Fruit fly (Drosophila melanogaster): ENCODE results near the gene ATP6AP2.
A peak's percentile ranks its signal among the peaks of the same experiment; 100 is the strongest.

Gene ATP6AP2

dm6 chr3R:9214235-9214634 lies 46.2 kb upstream of the ATP6AP2 start (continued):
- TF ChIP-seq CG12391 (tag; optimal IDR thresholded peaks at IDR 0.05) = peak; percentile 33
- TF ChIP-seq CG16863 (GFP tag; optimal IDR thresholded peaks at IDR 0.05) = no peak
- TF ChIP-seq grau (tag; optimal IDR thresholded peaks at IDR 0.05) = peak; percentile 12
- TF ChIP-seq CG10321 (GFP tag; IDR thresholded peaks at IDR 0.05) = no peak
- TF ChIP-seq pho (GFP tag; optimal IDR thresholded peaks at IDR 0.05) = no peak
- TF ChIP-seq HmgD (GFP tag; optimal IDR thresholded peaks at IDR 0.05) = no peak
- TF ChIP-seq CG10366 (GFP tag; IDR thresholded peaks at IDR 0.05) = no peak
- no peak for TF ChIP-seq hth (optimal IDR thresholded peaks at IDR 0.05)
- TF ChIP-seq CG2889 (GFP tag; IDR thresholded peaks at IDR 0.05) = no peak
- no peak for TF ChIP-seq gt (GFP tag; IDR thresholded peaks at IDR 0.05)
- TF ChIP-seq tio (GFP tag; optimal IDR thresholded peaks at IDR 0.05) = no peak
- TF ChIP-seq CG9876 (GFP tag; optimal IDR thresholded peaks at IDR 0.05) = no peak
- TF ChIP-seq schlank (tag; optimal IDR thresholded peaks at IDR 0.05) = no peak
- TF ChIP-seq dm (GFP tag; optimal IDR thresholded peaks at IDR 0.05) = no peak
- TF ChIP-seq CG17612 (GFP tag; IDR thresholded peaks at IDR 0.05) = no peak
- TF ChIP-seq Hmx (GFP tag; optimal IDR thresholded peaks at IDR 0.05) = no peak
- TF ChIP-seq trem (tag; optimal IDR thresholded peaks at IDR 0.05) = peak; percentile 15
- no peak for TF ChIP-seq hbn (GFP tag; IDR thresholded peaks at IDR 0.05; ENCODE audit: partially characterized antibody)
- TF ChIP-seq CHES-1-like (GFP tag; optimal IDR thresholded peaks at IDR 0.05) = no peak
- TF ChIP-seq fd64A (GFP tag; optimal IDR thresholded peaks at IDR 0.05) = no peak
- no peak for TF ChIP-seq CG17328 (GFP tag; IDR thresholded peaks at IDR 0.05)
- TF ChIP-seq CG4282 (GFP tag; optimal IDR thresholded peaks at IDR 0.05) = no peak
- no peak for TF ChIP-seq Poxn (GFP tag; IDR thresholded peaks at IDR 0.05)
- no peak for TF ChIP-seq Oaz (GFP tag; IDR thresholded peaks at IDR 0.05)
- peak; percentile 81 for TF ChIP-seq CG11504 (tag; optimal IDR thresholded peaks at IDR 0.05)
- peak; percentile 20 for TF ChIP-seq yki (optimal IDR thresholded peaks at IDR 0.05)
- no peak for TF ChIP-seq CG17568 (GFP tag; optimal IDR thresholded peaks at IDR 0.05)
- TF ChIP-seq CG9932 (GFP tag; IDR thresholded peaks at IDR 0.05) = no peak
- TF ChIP-seq Deaf1 (tag; optimal IDR thresholded peaks at IDR 0.05) = no peak
- TF ChIP-seq Doc2 (GFP tag; IDR thresholded peaks at IDR 0.05) = no peak
- TF ChIP-seq CG17912 (GFP tag; optimal IDR thresholded peaks at IDR 0.05) = no peak
- peak; percentile 2 for TF ChIP-seq HmgZ (tag; optimal IDR thresholded peaks at IDR 0.05)
- no peak for TF ChIP-seq ttk (GFP tag; IDR thresholded peaks at IDR 0.05)
- TF ChIP-seq ewg (GFP tag; optimal IDR thresholded peaks at IDR 0.05) = no peak
- TF ChIP-seq Vsx1 (GFP tag; optimal IDR thresholded peaks at IDR 0.05) = no peak
- TF ChIP-seq CG14710 (tag; optimal IDR thresholded peaks at IDR 0.05) = peak; percentile 5
- no peak for TF ChIP-seq kah (GFP tag; optimal IDR thresholded peaks at IDR 0.05)
- no peak for TF ChIP-seq YL-1 (GFP tag; optimal IDR thresholded peaks at IDR 0.05)
- peak; percentile 52; the same call in 1 of the 2 replicates for TF ChIP-seq amos (GFP tag; IDR thresholded peaks at IDR 0.05; ENCODE audit: partially characterized antibody)
- no peak for TF ChIP-seq ato (GFP tag; IDR thresholded peaks at IDR 0.05; ENCODE audit: partially characterized antibody)
- TF ChIP-seq Rfx (GFP tag; IDR thresholded peaks at IDR 0.05) = no peak
- no peak for TF ChIP-seq repo (GFP tag; optimal IDR thresholded peaks at IDR 0.05)
- no peak for TF ChIP-seq CG18476 (GFP tag; optimal IDR thresholded peaks at IDR 0.05)
- no peak for TF ChIP-seq CG12942 (GFP tag; optimal IDR thresholded peaks at IDR 0.05)
- no peak for TF ChIP-seq CG15601 (tag; optimal IDR thresholded peaks at IDR 0.05)
- no peak for TF ChIP-seq Awh (GFP tag; IDR thresholded peaks at IDR 0.05)
- TF ChIP-seq hkb (optimal IDR thresholded peaks at IDR 0.05) = no peak
- no peak for TF ChIP-seq hkb (GFP tag; IDR thresholded peaks at IDR 0.05)
- no peak for TF ChIP-seq ham (GFP tag; IDR thresholded peaks at IDR 0.05)
- no peak for TF ChIP-seq en (GFP tag; optimal IDR thresholded peaks at IDR 0.05)
- no peak for TF ChIP-seq Sry-δ (GFP tag; optimal IDR thresholded peaks at IDR 0.05)
- TF ChIP-seq CG8359 (GFP tag; optimal IDR thresholded peaks at IDR 0.05; ENCODE audit: borderline replicate concordance) = no peak
- TF ChIP-seq Ets97D (GFP tag; optimal IDR thresholded peaks at IDR 0.05) = no peak
- peak; percentile 6 for TF ChIP-seq CG7839 (tag; optimal IDR thresholded peaks at IDR 0.05)
